Worm (Caenorhabditis elegans): ENCODE measurements around the gene B0432.1.

B0432.1 gene

DNA sequence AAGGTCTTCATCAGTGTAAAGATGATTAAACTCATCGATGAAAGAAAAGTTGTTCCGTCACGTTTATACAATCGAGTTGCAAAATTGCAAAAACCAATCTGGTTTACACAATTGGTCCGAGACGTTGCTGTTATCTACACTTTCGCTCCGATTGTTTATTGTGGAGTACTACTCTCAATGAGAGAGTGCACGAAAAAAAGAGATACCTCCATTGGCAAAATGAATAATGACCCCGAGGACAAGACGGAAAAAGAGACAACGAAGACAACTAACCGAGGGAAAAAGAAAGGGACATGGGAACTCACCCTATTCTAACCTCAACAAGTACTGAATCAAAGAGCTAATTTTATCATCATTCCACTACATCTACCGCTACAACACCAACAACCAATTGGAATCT is 16.4 kb downstream of the B0432.1 start (continued):
- TF ChIP-seq aly-2 (tag; optimal IDR thresholded peaks at IDR 0.05) = no peak
- TF ChIP-seq Y116A8C.19 (tag; optimal IDR thresholded peaks at IDR 0.05; ENCODE audit: borderline replicate concordance) = no peak
- no peak for TF ChIP-seq nhr-47 (tag; optimal IDR thresholded peaks at IDR 0.05)
- TF ChIP-seq ceh-90 (tag; optimal IDR thresholded peaks at IDR 0.05) = no peak
- TF ChIP-seq ces-1 (GFP tag; optimal IDR thresholded peaks at IDR 0.05) = no peak
- TF ChIP-seq nhr-84 (tag; optimal IDR thresholded peaks at IDR 0.05) = no peak
- TF ChIP-seq sptf-1 (tag; optimal IDR thresholded peaks at IDR 0.05) = no peak
- no peak for TF ChIP-seq egl-27 (tag; optimal IDR thresholded peaks at IDR 0.05)
- TF ChIP-seq ceh-63 (GFP tag; optimal IDR thresholded peaks at IDR 0.05) = no peak
- no peak for TF ChIP-seq hlh-17 (GFP tag; optimal IDR thresholded peaks at IDR 0.05; ENCODE audit: borderline replicate concordance)
- no peak for TF ChIP-seq aha-1 (tag; optimal IDR thresholded peaks at IDR 0.05)
- no peak for TF ChIP-seq efl-3 (GFP tag; optimal IDR thresholded peaks at IDR 0.05)
- TF ChIP-seq nhr-77 (tag; optimal IDR thresholded peaks at IDR 0.05) = no peak
- TF ChIP-seq F16B12.6 (tag; optimal IDR thresholded peaks at IDR 0.05) = no peak
- no peak for TF ChIP-seq vab-15 (tag; optimal IDR thresholded peaks at IDR 0.05)
- TF ChIP-seq hpl-2 (GFP tag; optimal IDR thresholded peaks at IDR 0.05) = no peak
- no peak for TF ChIP-seq elt-3 (tag; optimal IDR thresholded peaks at IDR 0.05)
- TF ChIP-seq skn-1 (tag; optimal IDR thresholded peaks at IDR 0.05) = no peak
- no peak for TF ChIP-seq ceh-88 (GFP tag; IDR thresholded peaks at IDR 0.05)
- TF ChIP-seq nhr-76 (tag; optimal IDR thresholded peaks at IDR 0.05) = no peak
- no peak for TF ChIP-seq unc-62 (GFP tag; optimal IDR thresholded peaks at IDR 0.05)
- no peak for TF ChIP-seq irx-1 (tag; optimal IDR thresholded peaks at IDR 0.05)
- TF ChIP-seq nhr-12 (tag; optimal IDR thresholded peaks at IDR 0.05) = no peak
- TF ChIP-seq lin-35 (GFP tag; optimal IDR thresholded peaks at IDR 0.05) = no peak
- TF ChIP-seq ets-5 (GFP tag; IDR thresholded peaks at IDR 0.05) = no peak
- peak in 1 of 2 experiments; percentile 29 for TF ChIP-seq lsy-2 (tag; optimal IDR thresholded peaks at IDR 0.05)
- no peak for TF ChIP-seq alr-1 (tag; optimal IDR thresholded peaks at IDR 0.05; ENCODE audit: borderline replicate concordance)
- no peak for TF ChIP-seq C16A3.4 (tag; optimal IDR thresholded peaks at IDR 0.05)
- TF ChIP-seq rnt-1 (tag; optimal IDR thresholded peaks at IDR 0.05) = peak; percentile 41
- no peak for TF ChIP-seq mdl-1 (tag; optimal IDR thresholded peaks at IDR 0.05)
- TF ChIP-seq nhr-19 (GFP tag; conservative IDR thresholded peaks at IDR 0.05) = no peak
- TF ChIP-seq ztf-4 (tag; optimal IDR thresholded peaks at IDR 0.05) = no peak
- no peak for TF ChIP-seq nhr-11 (tag; optimal IDR thresholded peaks at IDR 0.05)
- no peak for TF ChIP-seq sup-37 (GFP tag; optimal IDR thresholded peaks at IDR 0.05)
- no peak for TF ChIP-seq C34B4.2 (tag; optimal IDR thresholded peaks at IDR 0.05)

- TF ChIP-seq nhr-77 (tag; optimal IDR thresholded peaks at IDR 0.05) (no peak), aha-1 (tag; optimal IDR thresholded peaks at IDR 0.05) (no peak), sup-37 (GFP tag; optimal IDR thresholded peaks at IDR 0.05) (no peak), egl-27 (tag; optimal IDR thresholded peaks at IDR 0.05) (no peak), dsc-1 (tag; optimal IDR thresholded peaks at IDR 0.05) (no peak), Y116A8C.19 (tag; optimal IDR thresholded peaks at IDR 0.05; ENCODE audit: borderline replicate concordance) (no peak), nhr-90 (tag; optimal IDR thresholded peaks at IDR 0.05; ENCODE audit: poor library complexity) (peak; percentile 36), ceh-8 (GFP tag; optimal IDR thresholded peaks at IDR 0.05) (no peak), nhr-47 (tag; optimal IDR thresholded peaks at IDR 0.05) (no peak), aly-2 (tag; optimal IDR thresholded peaks at IDR 0.05) (no peak), lir-3 (tag; optimal IDR thresholded peaks at IDR 0.05; ENCODE audit: poor library complexity) (no peak), hlh-4 (tag; optimal IDR thresholded peaks at IDR 0.05) (no peak), tbx-2 (tag; optimal IDR thresholded peaks at IDR 0.05) (peak; percentile 7), sox-4 (tag; optimal IDR thresholded peaks at IDR 0.05) (no peak), nhr-12 (tag; optimal IDR thresholded peaks at IDR 0.05) (no peak), hlh-17 (GFP tag; optimal IDR thresholded peaks at IDR 0.05; ENCODE audit: borderline replicate concordance) (no peak), unc-86 (tag; optimal IDR thresholded peaks at IDR 0.05) (no peak), nhr-76 (tag; optimal IDR thresholded peaks at IDR 0.05) (no peak), ama-1 (optimal IDR thresholded peaks at IDR 0.05) (peak; percentile 53), lsy-2 (tag; optimal IDR thresholded peaks at IDR 0.05) (no peak), C34B4.2 (tag; optimal IDR thresholded peaks at IDR 0.05) (no peak), irx-1 (tag; optimal IDR thresholded peaks at IDR 0.05) (no peak), dpl-1 (GFP tag; optimal IDR thresholded peaks at IDR 0.05) (no peak), fkh-10 (GFP tag; optimal IDR thresholded peaks at IDR 0.05) (no peak), xbp-1 (tag; optimal IDR thresholded peaks at IDR 0.05) (no peak), efl-1 (optimal IDR thresholded peaks at IDR 0.05) (no peak), efl-1 (GFP tag; optimal IDR thresholded peaks at IDR 0.05 in 1 of 2) (peak in 1 of 2 experiments; percentile 12), C04F5.9 (tag; optimal IDR thresholded peaks at IDR 0.05) (no peak), hpl-2 (GFP tag; optimal IDR thresholded peaks at IDR 0.05) (no peak), unc-98 (GFP tag; IDR thresholded peaks at IDR 0.05) (no peak), mef-2 (tag; optimal IDR thresholded peaks at IDR 0.05) (no peak), skn-1 (tag; optimal IDR thresholded peaks at IDR 0.05) (no peak)
Observed at ce11 chrII:319459-319858, 22.3 kb downstream of the B0432.1 start, which contains the start of gene far-7. Gene far-7, plus strand, starts transcription at chrII:319789.

All from whole organism, L1 larva.